Worm (Caenorhabditis elegans): ENCODE measurements around the gene R193.6.

- TF ChIP-seq mep-1 (tag; optimal IDR thresholded peaks at IDR 0.05) (no peak), nhr-12 (tag; optimal IDR thresholded peaks at IDR 0.05) (no peak), lsy-2 (tag; optimal IDR thresholded peaks at IDR 0.05) (peak in 1 of 2 experiments; percentile 11), pqm-1 (tag; optimal IDR thresholded peaks at IDR 0.05) (no peak), nhr-76 (tag; optimal IDR thresholded peaks at IDR 0.05) (no peak), Y116A8C.19 (tag; optimal IDR thresholded peaks at IDR 0.05; ENCODE audit: borderline replicate concordance) (no peak), nhr-77 (tag; optimal IDR thresholded peaks at IDR 0.05) (no peak), aha-1 (tag; optimal IDR thresholded peaks at IDR 0.05) (no peak), nhr-71 (tag; optimal IDR thresholded peaks at IDR 0.05) (peak; percentile 44), skn-1 (tag; optimal IDR thresholded peaks at IDR 0.05) (no peak), ama-1 (optimal IDR thresholded peaks at IDR 0.05) (no peak), nhr-11 (tag; optimal IDR thresholded peaks at IDR 0.05) (no peak), nhr-237 (tag; optimal IDR thresholded peaks at IDR 0.05) (no peak), nhr-19 (GFP tag; conservative IDR thresholded peaks at IDR 0.05) (no peak; the same call in 1 of the 2 replicates)
Observed at ce11 chrX:1108874-1109273, 39.7 kb upstream of the R193.6 start.

Data from whole organism, L1 larva.